Fruit fly (Drosophila melanogaster): ENCODE data around the gene Gr22a.

DNA sequence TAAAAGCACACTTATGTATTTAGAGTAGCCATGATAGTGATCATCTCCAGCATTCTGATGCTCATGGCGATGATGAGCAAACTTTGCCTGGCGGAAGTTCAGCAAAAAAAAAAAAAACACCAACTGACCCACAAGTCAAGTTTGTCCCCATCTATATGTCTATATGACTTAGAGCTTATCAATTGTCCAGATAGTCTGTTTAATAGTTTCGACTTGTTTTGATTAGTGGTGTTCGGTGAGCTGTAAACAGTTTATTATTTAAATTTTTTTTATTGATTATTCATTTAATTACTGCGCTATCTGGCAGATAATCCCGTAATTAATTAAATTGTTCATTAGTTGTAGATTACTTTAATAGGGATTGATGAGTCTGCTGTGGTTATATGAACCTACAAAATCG, 50.9 kb downstream of the Gr22a start:
- TF ChIP-seq CG12605 (GFP tag; IDR thresholded peaks at IDR 0.05) (no peak), Pif1A (GFP tag; optimal IDR thresholded peaks at IDR 0.05) (no peak), rn (GFP tag; IDR thresholded peaks at IDR 0.05) (no peak), gl (tag; optimal IDR thresholded peaks at IDR 0.05) (no peak), CG34367 (tag; optimal IDR thresholded peaks at IDR 0.05) (no peak), CG13204 (GFP tag; optimal IDR thresholded peaks at IDR 0.05) (no peak), CG10348 (GFP tag; IDR thresholded peaks at IDR 0.05) (no peak), CG4496 (GFP tag; IDR thresholded peaks at IDR 0.05) (no peak), fd96Ca (GFP tag; IDR thresholded peaks at IDR 0.05) (no peak), CG8159 (tag; optimal IDR thresholded peaks at IDR 0.05) (no peak), D1 (tag; optimal IDR thresholded peaks at IDR 0.05) (no peak), CG17806 (tag; optimal IDR thresholded peaks at IDR 0.05) (no peak), Pif1B (GFP tag; optimal IDR thresholded peaks at IDR 0.05) (no peak), CG32121 (GFP tag; IDR thresholded peaks at IDR 0.05) (no peak)

All from whole organism, pupa.